Fruit fly (Drosophila melanogaster): ENCODE data around the gene Tob.
A peak's percentile ranks its signal among the peaks of the same experiment; 100 is the strongest.

The Tob gene

DNA sequence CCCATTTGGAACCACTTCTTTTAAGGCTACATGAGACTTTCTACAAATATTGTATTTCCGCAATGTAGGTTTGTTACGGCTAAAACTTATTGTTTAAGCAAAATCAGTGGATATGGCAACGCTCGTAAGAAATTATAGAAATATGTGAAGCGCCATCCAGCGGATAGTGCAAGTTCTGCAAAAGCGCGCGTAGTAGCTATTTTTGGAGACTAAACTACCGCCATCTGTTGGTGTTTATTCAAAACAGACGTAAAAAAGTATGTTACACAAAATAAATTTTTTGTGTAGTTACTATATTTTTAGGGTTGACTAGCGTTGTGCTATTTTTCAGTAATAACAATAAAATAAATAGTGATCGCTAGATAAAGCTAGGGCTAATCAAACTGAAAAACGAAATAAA, 14.4 kb upstream of the Tob start (continued):
- no peak for TF ChIP-seq jim (GFP tag; optimal IDR thresholded peaks at IDR 0.05)
- TF ChIP-seq OdsH (GFP tag; optimal IDR thresholded peaks at IDR 0.05) = peak; percentile 19
- TF ChIP-seq woc (GFP tag; optimal IDR thresholded peaks at IDR 0.05) = no peak

DNA sequence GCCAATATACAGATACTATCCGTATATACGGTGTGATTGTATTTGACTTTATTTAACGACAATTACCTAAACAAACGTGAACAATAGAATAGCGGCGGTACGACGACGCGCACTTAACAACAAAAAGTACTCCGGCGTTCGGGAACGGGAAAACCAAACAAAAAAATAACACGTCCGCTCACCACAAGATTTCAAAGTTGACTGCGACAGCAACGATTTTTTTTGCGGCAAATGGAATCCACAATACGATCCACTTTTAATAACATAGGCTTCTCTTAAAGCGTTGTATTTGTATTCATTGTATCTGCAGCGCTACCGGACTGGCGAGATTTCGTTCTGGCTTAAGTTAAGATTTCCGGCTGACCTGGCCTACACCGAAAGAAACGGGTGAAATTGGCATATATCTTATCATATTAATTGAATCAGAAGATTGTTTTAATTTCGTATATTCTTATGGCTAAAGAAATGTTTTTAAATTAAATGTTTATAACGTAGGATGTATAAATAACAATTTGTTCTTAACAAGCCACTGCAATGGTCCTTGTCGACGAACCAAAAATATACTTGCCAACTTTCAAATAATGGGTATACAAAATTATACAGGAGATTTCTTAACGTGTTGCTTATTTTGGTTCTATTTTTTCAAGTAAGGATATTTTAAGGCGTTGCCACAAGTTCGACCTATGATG, 13.6 kb upstream of the Tob start, which contains the start of the genes CG42353 and CG42354:
Gene CG42353, minus strand, starts transcription at position 209 of the 689 bp plus-strand sequence.
Gene CG42354, minus strand, starts transcription at position 209 of the 689 bp plus-strand sequence.
- peak; percentile 55 for TF ChIP-seq dsf (GFP tag; optimal IDR thresholded peaks at IDR 0.05; ENCODE audit: borderline replicate concordance)
- no peak for TF ChIP-seq Myc (optimal IDR thresholded peaks at IDR 0.05)
- peak; percentile 65 for TF ChIP-seq Rel (GFP tag; optimal IDR thresholded peaks at IDR 0.05)
- TF ChIP-seq Rel (tag; optimal IDR thresholded peaks at IDR 0.05) = peak; percentile 69
- peak; percentile 84 for TF ChIP-seq fru (GFP tag; optimal IDR thresholded peaks at IDR 0.05)
- peak; percentile 94 for TF ChIP-seq br (GFP tag; optimal IDR thresholded peaks at IDR 0.05)
- no peak for TF ChIP-seq Hr78 (GFP tag; optimal IDR thresholded peaks at IDR 0.05)
- TF ChIP-seq Hr83 (GFP tag; optimal IDR thresholded peaks at IDR 0.05; ENCODE audit: poor library complexity, severe bottlenecking) = no peak
- peak; percentile 54 for TF ChIP-seq Dfd (GFP tag; optimal IDR thresholded peaks at IDR 0.05)
- TF ChIP-seq tai (GFP tag; optimal IDR thresholded peaks at IDR 0.05) = peak; percentile 89
- peak; percentile 88 for TF ChIP-seq sage (GFP tag; optimal IDR thresholded peaks at IDR 0.05)
- peak; percentile 26 for TF ChIP-seq Dif (GFP tag; optimal IDR thresholded peaks at IDR 0.05; ENCODE audit: partially characterized antibody)
- peak; percentile 97 for TF ChIP-seq HLH106 (tag; optimal IDR thresholded peaks at IDR 0.05)
- peak; percentile 32 for TF ChIP-seq GATAd (GFP tag; optimal IDR thresholded peaks at IDR 0.05)
- TF ChIP-seq foxo (GFP tag; optimal IDR thresholded peaks at IDR 0.05) = peak in 1 of 2 experiments; percentile 90
- TF ChIP-seq h (GFP tag; optimal IDR thresholded peaks at IDR 0.05) = peak; percentile 94
- no peak for TF ChIP-seq Abd-B (GFP tag; optimal IDR thresholded peaks at IDR 0.05)
- TF ChIP-seq lola (GFP tag; optimal IDR thresholded peaks at IDR 0.05) = no peak
- peak; percentile 74 for TF ChIP-seq woc (GFP tag; optimal IDR thresholded peaks at IDR 0.05)
- no peak for TF ChIP-seq usp (GFP tag; optimal IDR thresholded peaks at IDR 0.05)
- peak; percentile 91 for TF ChIP-seq sv (GFP tag; optimal IDR thresholded peaks at IDR 0.05)
- peak; percentile 31 for TF ChIP-seq CrebA (GFP tag; optimal IDR thresholded peaks at IDR 0.05; ENCODE audit: borderline replicate concordance)
- TF ChIP-seq Mio (GFP tag; optimal IDR thresholded peaks at IDR 0.05) = peak; percentile 21
- TF ChIP-seq psq (GFP tag; optimal IDR thresholded peaks at IDR 0.05) = peak; percentile 85
- peak; percentile 93 for TF ChIP-seq rgr (GFP tag; optimal IDR thresholded peaks at IDR 0.05)
- TF ChIP-seq jim (GFP tag; optimal IDR thresholded peaks at IDR 0.05) = no peak
- peak; percentile 69 for TF ChIP-seq Jra (GFP tag; optimal IDR thresholded peaks at IDR 0.05)
- TF ChIP-seq CG9705 (GFP tag; optimal IDR thresholded peaks at IDR 0.05) = peak; percentile 93
- TF ChIP-seq CG32264 (GFP tag; optimal IDR thresholded peaks at IDR 0.05) = no peak
- TF ChIP-seq Vsx2 (GFP tag; optimal IDR thresholded peaks at IDR 0.05; ENCODE audit: partially characterized antibody) = no peak
- peak; percentile 95 for TF ChIP-seq Sp1 (GFP tag; optimal IDR thresholded peaks at IDR 0.05)
- TF ChIP-seq dl (GFP tag; optimal IDR thresholded peaks at IDR 0.05; ENCODE audit: insufficient read depth in 1 of 2, partially characterized antibody in 2 of 2) = peak in 1 of 2 experiments; percentile 32
- TF ChIP-seq N (GFP tag; optimal IDR thresholded peaks at IDR 0.05) = no peak
- TF ChIP-seq dmrt93B (GFP tag; optimal IDR thresholded peaks at IDR 0.05) = peak; percentile 94
- TF ChIP-seq brk (GFP tag; optimal IDR thresholded peaks at IDR 0.05) = peak; percentile 89
- TF ChIP-seq OdsH (GFP tag; optimal IDR thresholded peaks at IDR 0.05) = peak; percentile 89
- peak; percentile 92 for TF ChIP-seq ey (GFP tag; optimal IDR thresholded peaks at IDR 0.05)
- peak; percentile 91 for TF ChIP-seq Hnf4 (GFP tag; optimal IDR thresholded peaks at IDR 0.05)
- no peak for TF ChIP-seq pan (optimal IDR thresholded peaks at IDR 0.05)
